Fruit fly (Drosophila melanogaster): ENCODE measurements around the gene rst.

The rst gene

DNA sequence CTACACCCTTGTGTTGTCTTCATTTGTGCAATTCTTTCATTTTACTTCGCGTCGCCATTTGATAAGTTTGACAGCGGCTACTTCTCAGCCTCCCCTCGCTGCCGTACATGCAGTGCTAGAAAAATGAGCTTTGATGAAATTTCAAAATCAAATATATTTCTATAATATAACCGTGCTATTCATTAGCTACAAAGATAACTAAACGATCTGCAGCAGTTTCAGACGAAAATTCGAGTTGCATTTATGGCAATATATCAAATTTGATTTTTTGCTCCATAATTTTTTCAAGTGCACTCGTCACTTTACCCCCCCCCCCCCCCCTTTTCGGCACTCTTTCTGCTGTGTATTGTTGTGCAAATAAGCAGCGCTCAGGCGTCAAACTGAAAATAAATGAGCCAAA lies 61.1 kb downstream of the rst start (continued):
- TF ChIP-seq CG18599 (GFP tag; optimal IDR thresholded peaks at IDR 0.05) (peak; percentile 45), CG13624 (GFP tag; optimal IDR thresholded peaks at IDR 0.05) (no peak), Stat92E (GFP tag; optimal IDR thresholded peaks at IDR 0.05) (no peak), Xrp1 (GFP tag; IDR thresholded peaks at IDR 0.05) (no peak), pfk (GFP tag; optimal IDR thresholded peaks at IDR 0.05) (no peak), CG1602 (GFP tag; optimal IDR thresholded peaks at IDR 0.05) (no peak), Meics (GFP tag; optimal IDR thresholded peaks at IDR 0.05) (no peak), CG5245 (GFP tag; optimal IDR thresholded peaks at IDR 0.05) (no peak), Blimp-1 (GFP tag; optimal IDR thresholded peaks at IDR 0.05) (peak; percentile 21), CG8281 (tag; optimal IDR thresholded peaks at IDR 0.05) (no peak), sqz (GFP tag; optimal IDR thresholded peaks at IDR 0.05) (no peak), fd64A (GFP tag; optimal IDR thresholded peaks at IDR 0.05) (no peak), CG15269 (tag; optimal IDR thresholded peaks at IDR 0.05) (peak; percentile 15), dmrt99B (tag; optimal IDR thresholded peaks at IDR 0.05) (peak; percentile 46), CG8924 (tag; optimal IDR thresholded peaks at IDR 0.05) (no peak), ewg (GFP tag; optimal IDR thresholded peaks at IDR 0.05) (peak; percentile 4), CG6272 (GFP tag; IDR thresholded peaks at IDR 0.05) (no peak), Hand (GFP tag; optimal IDR thresholded peaks at IDR 0.05) (peak; percentile 25), CG3163 (GFP tag; optimal IDR thresholded peaks at IDR 0.05) (no peak), CG12769 (tag; optimal IDR thresholded peaks at IDR 0.05) (peak; percentile 11), gro (GFP tag; optimal IDR thresholded peaks at IDR 0.05) (no peak), ssp (GFP tag; IDR thresholded peaks at IDR 0.05) (no peak), CG1233 (GFP tag; optimal IDR thresholded peaks at IDR 0.05) (no peak), MTF-1 (GFP tag; optimal IDR thresholded peaks at IDR 0.05; ENCODE audit: borderline replicate concordance) (no peak), Rx (GFP tag; IDR thresholded peaks at IDR 0.05) (no peak), CG18476 (GFP tag; optimal IDR thresholded peaks at IDR 0.05) (peak; percentile 4), CHES-1-like (GFP tag; optimal IDR thresholded peaks at IDR 0.05) (no peak), CG11696 (GFP tag; IDR thresholded peaks at IDR 0.05) (no peak), CG17359 (tag; optimal IDR thresholded peaks at IDR 0.05) (peak; percentile 7), h (optimal IDR thresholded peaks at IDR 0.05) (no peak), Awh (GFP tag; IDR thresholded peaks at IDR 0.05) (no peak), shn (GFP tag; optimal IDR thresholded peaks at IDR 0.05) (no peak), CG7556 (GFP tag; optimal IDR thresholded peaks at IDR 0.05) (no peak), D (optimal IDR thresholded peaks at IDR 0.05) (no peak), D (GFP tag; optimal IDR thresholded peaks at IDR 0.05) (no peak), CG13894 (tag; optimal IDR thresholded peaks at IDR 0.05) (no peak), Jarid2 (GFP tag; optimal IDR thresholded peaks at IDR 0.05) (no peak), CG17912 (GFP tag; optimal IDR thresholded peaks at IDR 0.05) (no peak), lilli (GFP tag; optimal IDR thresholded peaks at IDR 0.05) (peak; percentile 5), CG17328 (GFP tag; IDR thresholded peaks at IDR 0.05) (0 out of 2 replicates have a peak, but pooled peaks have one; percentile 14), CG6254 (GFP tag; optimal IDR thresholded peaks at IDR 0.05) (no peak), CG9797 (GFP tag; optimal IDR thresholded peaks at IDR 0.05) (no peak), Dbx (GFP tag; IDR thresholded peaks at IDR 0.05) (no peak), CG12104 (GFP tag; optimal IDR thresholded peaks at IDR 0.05) (no peak), YL-1 (GFP tag; optimal IDR thresholded peaks at IDR 0.05) (no peak), CG4404 (GFP tag; IDR thresholded peaks at IDR 0.05) (no peak), CG11398 (GFP tag; optimal IDR thresholded peaks at IDR 0.05) (no peak), CG2889 (GFP tag; IDR thresholded peaks at IDR 0.05) (no peak), ap (GFP tag; IDR thresholded peaks at IDR 0.05) (no peak), insv (GFP tag; optimal IDR thresholded peaks at IDR 0.05) (no peak), NC2β (GFP tag; optimal IDR thresholded peaks at IDR 0.05) (no peak), CG12219 (GFP tag; optimal IDR thresholded peaks at IDR 0.05) (no peak)

Measured in whole organism, embryonic.